Fruit fly (Drosophila melanogaster) whole organism: Measurements from ENCODE around the gene Targ3.

Source experiments
- CG8478 ChIP-seq: fragments of >200 bp; optimal IDR thresholded peaks from 2 replicates; lab custom pipeline; 2018; ENCODE audit warnings: inconsistent platforms
- Dll ChIP-seq: fragments of >200 bp; optimal IDR thresholded peaks from 2 replicates; lab custom pipeline; 2017
- EcR ChIP-seq, 2 experiments: fragments of >200 bp; optimal IDR thresholded peaks; 2 replicates each; lab custom pipeline; 2017; ENCODE audit warnings: missing biosample characterization in 2 of 2, missing genetic modification characterization in 2 of 2, missing genetic modification reagents in 2 of 2
- pan ChIP-seq: fragments of >200 bp; optimal IDR thresholded peaks from 2 replicates; lab custom pipeline; 2017
- psq ChIP-seq: fragments of >200 bp; optimal IDR thresholded peaks from 2 replicates; lab custom pipeline; 2017
- usp ChIP-seq: fragments of >200 bp; optimal IDR thresholded peaks from 2 replicates; lab custom pipeline; 2017; ENCODE audit warnings: missing biosample characterization, missing genetic modification characterization, mixed read lengths

DNA sequence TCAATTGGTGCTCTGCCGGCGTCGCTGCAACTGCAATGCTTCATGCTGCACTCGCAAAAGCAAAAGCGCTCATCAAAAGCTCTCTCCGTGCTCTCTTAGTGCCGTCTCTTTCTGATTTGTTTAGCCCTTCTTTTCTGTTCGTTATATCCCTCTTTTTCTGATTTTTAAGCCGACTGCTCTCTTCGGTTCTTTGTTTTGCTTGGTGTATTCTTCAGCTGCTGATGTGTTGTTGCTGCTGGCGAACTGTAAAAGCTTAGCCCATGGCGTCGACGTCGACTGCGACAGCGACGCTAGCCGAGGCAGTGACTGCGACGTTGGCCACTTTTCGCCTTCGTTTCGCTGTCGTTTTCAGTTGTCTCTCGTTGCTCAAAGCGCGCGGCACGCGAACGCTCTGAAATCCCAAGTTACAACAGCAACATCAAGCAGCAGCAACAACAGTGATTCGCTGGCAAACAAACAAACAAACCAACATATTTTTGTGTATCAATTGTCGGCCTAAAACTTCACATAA is 43.4 kb downstream of the Targ3 start:
- TF ChIP-seq pan (no peak), CG8478 (peak; percentile 26), Dll (lab: Kevin White, UChicago) (peak; percentile 74), usp (no peak), psq (peak; percentile 83), EcR (GFP tag; optimal IDR thresholded peaks at IDR 0.05; lab: Kevin White, UChicago) (peak in 1 of 2 experiments; percentile 17)
